Worm (Caenorhabditis elegans): ENCODE data around the gene K07F5.17.
A peak's percentile ranks its signal among the peaks of the same experiment; 100 is the strongest.

The K07F5.17 gene

DNA sequence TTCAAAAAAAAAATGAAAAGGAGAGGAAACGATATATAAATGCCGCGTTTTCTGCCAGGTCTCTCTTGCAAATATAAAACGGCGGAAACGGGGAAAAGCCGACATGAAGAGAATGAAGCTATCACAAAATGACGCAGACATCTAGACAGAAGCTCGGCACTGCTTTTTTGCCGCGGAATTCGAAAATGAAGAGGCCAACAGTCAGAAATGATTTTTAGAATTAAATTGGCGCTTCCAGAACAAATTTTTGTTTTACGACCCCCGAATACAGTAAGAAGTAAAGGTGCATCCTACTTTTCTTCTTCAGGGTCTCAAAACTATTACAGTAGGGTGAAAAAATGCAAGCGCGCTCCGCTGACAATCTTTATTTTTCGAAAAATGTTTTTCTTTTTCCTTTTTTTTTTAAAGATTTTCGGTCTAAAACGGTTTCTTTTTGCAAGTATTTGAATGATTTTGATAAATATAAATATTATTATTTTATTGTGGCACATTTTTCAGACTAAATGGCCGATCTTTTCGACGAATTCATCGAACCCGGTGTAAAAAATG lies 16.9 kb upstream of the K07F5.17 start, which contains the start of gene mtr-4 (continued):
- TF ChIP-seq pbrm-1 (GFP tag; IDR thresholded peaks at IDR 0.05), result peak; percentile 53; the same call in 1 of the 2 replicates
- TF ChIP-seq dpl-1 (GFP tag; optimal IDR thresholded peaks at IDR 0.05), result peak; percentile 45
- peak; percentile 96 for TF ChIP-seq F33H1.4 (GFP tag; IDR thresholded peaks at IDR 0.05)
- TF ChIP-seq egrh-3 (GFP tag; IDR thresholded peaks at IDR 0.05), result no peak
- no peak for TF ChIP-seq ztf-28 (GFP tag; IDR thresholded peaks at IDR 0.05)
- peak; percentile 71 for TF ChIP-seq attf-5 (GFP tag; optimal IDR thresholded peaks at IDR 0.05)
- peak; percentile 64; the same call in 1 of the 2 replicates for TF ChIP-seq madf-3 (GFP tag; IDR thresholded peaks at IDR 0.05)
- TF ChIP-seq somi-1 (GFP tag; optimal IDR thresholded peaks at IDR 0.05), result no peak
- TF ChIP-seq lag-1 (GFP tag; IDR thresholded peaks at IDR 0.05), result no peak
- TF ChIP-seq madf-6 (GFP tag; IDR thresholded peaks at IDR 0.05), result peak; percentile 96
- TF ChIP-seq F49E8.2 (tag; optimal IDR thresholded peaks at IDR 0.05; ENCODE audit: insufficient read depth), result peak; percentile 47
- peak; percentile 77; the same call in 1 of the 2 replicates for TF ChIP-seq dox-1 (GFP tag; IDR thresholded peaks at IDR 0.05)
- TF ChIP-seq mcd-1 (GFP tag; IDR thresholded peaks at IDR 0.05), result peak; percentile 91
- peak; percentile 40 for TF ChIP-seq attf-3 (GFP tag; conservative IDR thresholded peaks at IDR 0.05)
- peak; percentile 43 for TF ChIP-seq ceh-100 (GFP tag; IDR thresholded peaks at IDR 0.05)
- TF ChIP-seq C17E4.6 (GFP tag; IDR thresholded peaks at IDR 0.05), result peak; percentile 23; the same call in 1 of the 2 replicates
- TF ChIP-seq xnd-1 (tag; optimal IDR thresholded peaks at IDR 0.05), result peak; percentile 93
- TF ChIP-seq snpc-3.4 (tag; optimal IDR thresholded peaks at IDR 0.05), result peak; percentile 27
- TF ChIP-seq hmg-1.2 (GFP tag; IDR thresholded peaks at IDR 0.05), result peak; percentile 51
- TF ChIP-seq Y95B8A.8 (GFP tag; IDR thresholded peaks at IDR 0.05), result 0 out of 2 replicates have a peak, but pooled peaks have one; percentile 74
- peak; percentile 74 for TF ChIP-seq efl-1 (GFP tag; optimal IDR thresholded peaks at IDR 0.05)
- peak; percentile 77 for TF ChIP-seq ceh-91 (GFP tag; IDR thresholded peaks at IDR 0.05)
- 0 out of 2 replicates have a peak, but pooled peaks have one; percentile 17 for TF ChIP-seq attf-6 (GFP tag; IDR thresholded peaks at IDR 0.05)
- peak; percentile 90 for TF ChIP-seq madf-8 (GFP tag; conservative IDR thresholded peaks at IDR 0.05)
- TF ChIP-seq D2030.7 (GFP tag; IDR thresholded peaks at IDR 0.05), result peak; percentile 85
- TF ChIP-seq nhr-80 (tag; optimal IDR thresholded peaks at IDR 0.05), result peak; percentile 69
- peak; percentile 43; the same call in 1 of the 2 replicates for TF ChIP-seq ekl-4 (GFP tag; IDR thresholded peaks at IDR 0.05)
- TF ChIP-seq chd-7 (tag; optimal IDR thresholded peaks at IDR 0.05), result no peak
- no peak for TF ChIP-seq let-526 (GFP tag; IDR thresholded peaks at IDR 0.05)
- no peak for TF ChIP-seq B0035.1 (tag; optimal IDR thresholded peaks at IDR 0.05)
- peak; percentile 30 for TF ChIP-seq tbp1 (GFP tag; optimal IDR thresholded peaks at IDR 0.05)
- TF ChIP-seq nhr-120 (GFP tag; IDR thresholded peaks at IDR 0.05), result no peak
- TF ChIP-seq snpc-1.3 (tag; optimal IDR thresholded peaks at IDR 0.05; ENCODE audit: insufficient read depth), result peak; percentile 8
- no peak for TF ChIP-seq F52B5.7 (tag; optimal IDR thresholded peaks at IDR 0.05)

- TF ChIP-seq unc-130 (GFP tag; optimal IDR thresholded peaks at IDR 0.05), result no peak
- TF ChIP-seq nhr-90 (tag; optimal IDR thresholded peaks at IDR 0.05), result no peak
- TF ChIP-seq hlh-26 (GFP tag; conservative IDR thresholded peaks at IDR 0.05), result no peak
- no peak for TF ChIP-seq gei-17 (GFP tag; optimal IDR thresholded peaks at IDR 0.05)
- no peak for TF ChIP-seq madf-10 (tag; optimal IDR thresholded peaks at IDR 0.05)
- TF ChIP-seq hsf-1 (GFP tag; IDR thresholded peaks at IDR 0.05), result no peak
- no peak for TF ChIP-seq tbp1 (GFP tag; optimal IDR thresholded peaks at IDR 0.05)
- TF ChIP-seq bed-2 (GFP tag; IDR thresholded peaks at IDR 0.05), result no peak
- TF ChIP-seq lin-35 (GFP tag; optimal IDR thresholded peaks at IDR 0.05), result no peak
- no peak for TF ChIP-seq D2030.7 (GFP tag; IDR thresholded peaks at IDR 0.05)
- TF ChIP-seq T07F8.4 (tag; optimal IDR thresholded peaks at IDR 0.05), result no peak
Observed at ce11 chrIV:9832586-9832985, 9.6 kb upstream of the K07F5.17 start, which contains the start of gene kin-21. Gene kin-21, plus strand, starts transcription at chrIV:9832886.
